Fruit fly (Drosophila melanogaster): Measurements from ENCODE around the gene CG4617.

dm6 chrX:7058973-7059372, 45.3 kb downstream of the CG4617 start:
- no peak for TF ChIP-seq CG10669 (GFP tag; optimal IDR thresholded peaks at IDR 0.05)
- no peak for TF ChIP-seq CG8319 (GFP tag; optimal IDR thresholded peaks at IDR 0.05)
- no peak for TF ChIP-seq CG7368 (GFP tag; optimal IDR thresholded peaks at IDR 0.05)
- TF ChIP-seq CG4318 (GFP tag; optimal IDR thresholded peaks at IDR 0.05) = no peak
- TF ChIP-seq salr (GFP tag; optimal IDR thresholded peaks at IDR 0.05) = no peak

All from whole organism, prepupa.